Fruit fly (Drosophila melanogaster): Measurements from ENCODE around the gene frj.

DNA sequence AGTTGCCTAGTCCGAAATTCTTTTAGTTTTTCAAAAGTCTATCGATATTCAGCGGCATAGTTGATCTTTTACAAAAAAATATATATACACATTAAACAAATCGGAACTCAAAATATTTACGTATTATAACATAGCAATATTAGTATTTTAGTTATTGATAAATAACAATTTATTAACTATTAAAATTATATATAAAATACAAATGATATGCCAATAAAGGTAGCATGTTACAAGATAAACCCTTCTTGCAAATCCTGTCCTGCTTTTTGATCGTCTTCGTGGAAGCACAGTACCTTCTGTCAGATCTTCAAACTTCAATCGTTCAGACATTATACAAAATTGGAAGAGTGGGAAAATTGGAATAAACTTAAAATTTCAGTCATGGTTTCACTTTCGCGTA is 40.9 kb downstream of the frj start, which contains the start of gene CG9550:
- no peak for TF ChIP-seq CG32121 (GFP tag; IDR thresholded peaks at IDR 0.05)
- TF ChIP-seq CG13204 (GFP tag; optimal IDR thresholded peaks at IDR 0.05): no peak

Measured in whole organism, pupa.